Fruit fly (Drosophila melanogaster): ENCODE measurements around the gene PhKgamma.

The PhKgamma gene

dm6 chrX:11689669-11690068 lies 5.3 kb upstream of the PhKgamma start:
- TF ChIP-seq CG16779 (tag; optimal IDR thresholded peaks at IDR 0.05) (no peak), ss (GFP tag; optimal IDR thresholded peaks at IDR 0.05) (peak in 1 of 2 experiments; percentile 12), CG11762 (GFP tag; optimal IDR thresholded peaks at IDR 0.05; ENCODE audit: insufficient read depth) (no peak), Eip78C (GFP tag) (peak; percentile 64), fkh (GFP tag; optimal IDR thresholded peaks at IDR 0.05) (peak; percentile 25)

- TF ChIP-seq svp (GFP tag) (peak; percentile 58), CG6163 (GFP tag; IDR thresholded peaks at IDR 0.05) (peak; percentile 39; the same call in 1 of the 3 replicates), Sox15 (GFP tag; optimal IDR thresholded peaks at IDR 0.05) (no peak), CG16779 (tag; optimal IDR thresholded peaks at IDR 0.05) (no peak)
Observed at dm6 chrX:11695883-11696211, 910 bp downstream of the PhKgamma start.

- TF ChIP-seq CG10631 (GFP tag; optimal IDR thresholded peaks at IDR 0.05) = no peak
- TF ChIP-seq CG11762 (GFP tag; optimal IDR thresholded peaks at IDR 0.05; ENCODE audit: insufficient read depth) = no peak
- no peak for TF ChIP-seq CG6163 (GFP tag; IDR thresholded peaks at IDR 0.05)
- TF ChIP-seq vri (GFP tag; optimal IDR thresholded peaks at IDR 0.05) = no peak
- TF ChIP-seq CG8319 (GFP tag; optimal IDR thresholded peaks at IDR 0.05) = no peak
- no peak for TF ChIP-seq Sox102F (GFP tag; optimal IDR thresholded peaks at IDR 0.05)
- TF ChIP-seq fd85E (GFP tag; optimal IDR thresholded peaks at IDR 0.05) = no peak
- no peak for TF ChIP-seq fkh (GFP tag; optimal IDR thresholded peaks at IDR 0.05)
- no peak for TF ChIP-seq CG16779 (tag; optimal IDR thresholded peaks at IDR 0.05)
Observed at dm6 chrX:11700765-11701164, 5.8 kb downstream of the PhKgamma start.

- TF ChIP-seq CG6163 (GFP tag; IDR thresholded peaks at IDR 0.05) (no peak; the same call in 2 of the 3 replicates), fkh (GFP tag; optimal IDR thresholded peaks at IDR 0.05) (no peak), CG3919 (GFP tag; optimal IDR thresholded peaks at IDR 0.05) (no peak), Met (GFP tag; optimal IDR thresholded peaks at IDR 0.05) (no peak), CG8632 (GFP tag; optimal IDR thresholded peaks at IDR 0.05) (no peak), CG8119 (GFP tag; IDR thresholded peaks at IDR 0.05) (no peak), Smox (GFP tag; optimal IDR thresholded peaks at IDR 0.05) (no peak), CG10631 (GFP tag; optimal IDR thresholded peaks at IDR 0.05) (no peak), CG1621 (tag; optimal IDR thresholded peaks at IDR 0.05) (no peak), ss (GFP tag; optimal IDR thresholded peaks at IDR 0.05) (no peak), CG6792 (GFP tag; optimal IDR thresholded peaks at IDR 0.05) (no peak), CG4318 (GFP tag; optimal IDR thresholded peaks at IDR 0.05) (no peak), pdm3 (GFP tag; optimal IDR thresholded peaks at IDR 0.05) (no peak), Hr38 (GFP tag; optimal IDR thresholded peaks at IDR 0.05) (no peak), CG34406 (GFP tag; optimal IDR thresholded peaks at IDR 0.05) (no peak), Sox14 (GFP tag; optimal IDR thresholded peaks at IDR 0.05) (no peak), Sox15 (GFP tag; optimal IDR thresholded peaks at IDR 0.05) (no peak), achi (GFP tag; optimal IDR thresholded peaks at IDR 0.05) (no peak), CG6808 (GFP tag; optimal IDR thresholded peaks at IDR 0.05) (no peak), CG11762 (GFP tag; optimal IDR thresholded peaks at IDR 0.05; ENCODE audit: insufficient read depth) (no peak), vri (GFP tag; optimal IDR thresholded peaks at IDR 0.05) (peak; percentile 49), Sox102F (GFP tag; optimal IDR thresholded peaks at IDR 0.05) (no peak), CG11294 (GFP tag; IDR thresholded peaks at IDR 0.05) (no peak), fd59A (GFP tag; optimal IDR thresholded peaks at IDR 0.05) (no peak), CG7368 (GFP tag; optimal IDR thresholded peaks at IDR 0.05) (no peak), Eip93F (GFP tag; optimal IDR thresholded peaks at IDR 0.05) (peak; percentile 67), Eip78C (GFP tag) (peak; percentile 28), acj6 (GFP tag; optimal IDR thresholded peaks at IDR 0.05) (no peak), svp (GFP tag) (peak; percentile 98), Ets96B (tag; optimal IDR thresholded peaks at IDR 0.05) (no peak)
Observed at dm6 chrX:11704929-11705612, 10.1 kb downstream of the PhKgamma start, which contains the start of gene CG2444. CG2444 (minus strand) TSS chrX:11705300.

Data from whole organism, prepupa.